Fruit fly (Drosophila melanogaster): ENCODE data around the gene CG3106.

Gene CG3106

DNA sequence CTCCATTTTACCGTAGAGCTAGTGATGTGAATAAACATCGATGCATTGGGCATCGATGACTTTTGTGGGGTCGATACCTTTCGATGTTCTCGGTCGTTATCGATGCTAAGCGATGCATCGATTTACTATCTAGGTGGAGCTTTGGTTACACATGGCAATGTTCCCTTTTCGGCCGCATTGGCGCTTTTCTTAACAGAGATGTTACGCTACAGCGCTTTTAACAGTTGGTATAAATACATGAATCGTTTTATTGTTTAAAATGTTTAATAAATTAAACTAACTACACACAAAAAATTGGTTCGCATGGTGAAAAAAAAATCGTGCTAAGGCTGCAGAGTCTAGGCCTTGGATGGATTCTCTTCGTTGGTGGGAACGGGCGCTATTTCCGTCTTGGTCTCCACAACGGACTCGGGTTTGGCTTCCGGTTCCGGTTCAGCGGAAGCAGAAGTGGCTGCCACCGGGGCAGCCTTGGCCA is 3.8 kb downstream of the CG3106 start, which contains the start of gene Ptpmeg2 (continued):
- TF ChIP-seq lov (optimal IDR thresholded peaks at IDR 0.05) (no peak), lov (GFP tag; IDR thresholded peaks at IDR 0.05) (no peak), CG30431 (GFP tag; optimal IDR thresholded peaks at IDR 0.05) (no peak), CG8388 (GFP tag; optimal IDR thresholded peaks at IDR 0.05) (peak; percentile 38), salm (tag; optimal IDR thresholded peaks at IDR 0.05) (peak; percentile 52), CG11398 (GFP tag; optimal IDR thresholded peaks at IDR 0.05) (no peak), E2f2 (GFP tag; IDR thresholded peaks at IDR 0.05) (peak; percentile 65), CG18262 (tag; optimal IDR thresholded peaks at IDR 0.05) (peak; percentile 46), dati (GFP tag; IDR thresholded peaks at IDR 0.05) (no peak), unpg (GFP tag; optimal IDR thresholded peaks at IDR 0.05) (peak; percentile 56), ab (GFP tag; optimal IDR thresholded peaks at IDR 0.05) (no peak), fd96Cb (tag; optimal IDR thresholded peaks at IDR 0.05) (peak; percentile 20), Asciz (GFP tag; optimal IDR thresholded peaks at IDR 0.05) (peak; percentile 67), CG9609 (GFP tag; optimal IDR thresholded peaks at IDR 0.05) (peak; percentile 44), CG11504 (tag; optimal IDR thresholded peaks at IDR 0.05) (peak; percentile 68), btn (GFP tag; optimal IDR thresholded peaks at IDR 0.05) (peak; percentile 27), Oli (tag; optimal IDR thresholded peaks at IDR 0.05) (peak; percentile 19), CG11696 (GFP tag; IDR thresholded peaks at IDR 0.05) (no peak), Dfd (GFP tag; optimal IDR thresholded peaks at IDR 0.05) (no peak), Taf1 (GFP tag; IDR thresholded peaks at IDR 0.05) (0 out of 2 replicates have a peak, but pooled peaks have one; percentile 27), Mad (GFP tag; optimal IDR thresholded peaks at IDR 0.05) (peak; percentile 65), cwo (GFP tag; optimal IDR thresholded peaks at IDR 0.05) (no peak), jigr1 (GFP tag; IDR thresholded peaks at IDR 0.05) (no peak), CG4404 (GFP tag; IDR thresholded peaks at IDR 0.05) (peak; percentile 30; the same call in 1 of the 2 replicates), Hmr (GFP tag; optimal IDR thresholded peaks at IDR 0.05) (peak; percentile 85), phol (tag; optimal IDR thresholded peaks at IDR 0.05) (peak; percentile 86), CG11723 (GFP tag; optimal IDR thresholded peaks at IDR 0.05) (peak; percentile 42), kni (GFP tag; optimal IDR thresholded peaks at IDR 0.05) (no peak), zfh1 (GFP tag; IDR thresholded peaks at IDR 0.05) (peak; percentile 74; the same call in 2 of the 3 replicates), CG2202 (tag; optimal IDR thresholded peaks at IDR 0.05) (peak; percentile 16), grau (tag; optimal IDR thresholded peaks at IDR 0.05) (peak; percentile 70), croc (GFP tag; conservative IDR thresholded peaks at IDR 0.05) (peak; percentile 22; the same call in 1 of the 3 replicates), pum (GFP tag; optimal IDR thresholded peaks at IDR 0.05) (peak; percentile 63), CG2678 (tag; optimal IDR thresholded peaks at IDR 0.05) (peak; percentile 41), caup (GFP tag; optimal IDR thresholded peaks at IDR 0.05; ENCODE audit: severe bottlenecking) (peak; percentile 75), CHES-1-like (GFP tag; optimal IDR thresholded peaks at IDR 0.05) (peak; percentile 22), CG2199 (GFP tag; IDR thresholded peaks at IDR 0.05) (no peak), ro (GFP tag; IDR thresholded peaks at IDR 0.05) (no peak), her (GFP tag; optimal IDR thresholded peaks at IDR 0.05) (peak; percentile 75), nerfin-2 (GFP tag; IDR thresholded peaks at IDR 0.05; ENCODE audit: partially characterized antibody) (peak; percentile 74), CG17829 (tag; optimal IDR thresholded peaks at IDR 0.05) (peak; percentile 80), CG1024 (GFP tag; IDR thresholded peaks at IDR 0.05) (no peak), CG12769 (tag; optimal IDR thresholded peaks at IDR 0.05) (peak; percentile 61), Hsf (GFP tag; optimal IDR thresholded peaks at IDR 0.05) (peak; percentile 74), slou (GFP tag; optimal IDR thresholded peaks at IDR 0.05) (peak; percentile 33), CG18599 (GFP tag; optimal IDR thresholded peaks at IDR 0.05) (peak; percentile 21), CG6765 (GFP tag; optimal IDR thresholded peaks at IDR 0.05) (no peak), CG6683 (GFP tag; optimal IDR thresholded peaks at IDR 0.05) (peak; percentile 15), lbe (GFP tag; optimal IDR thresholded peaks at IDR 0.05) (peak; percentile 28), Lhr (GFP tag; optimal IDR thresholded peaks at IDR 0.05) (peak; percentile 87)
